Worm (Caenorhabditis elegans) whole organism, L2 larva: ENCODE results near the gene F46B6.10.

Source experiments
- C34F6.9 ChIP-seq: fragments of 150-350 bp; optimal IDR thresholded peaks from 2 replicates; lab custom pipeline; 2014; ENCODE audit warnings: missing biosample characterization, missing genetic modification characterization
- F13H6.1 ChIP-seq: sonication (generic microtip); optimal IDR thresholded peaks from 2 replicates; lab custom pipeline; 2016; ENCODE audit warnings: missing genetic modification characterization, missing compliant biosample characterization
- R02D3.7 ChIP-seq: fragments of 150-350 bp; optimal IDR thresholded peaks from 2 replicates; lab custom pipeline; 2014; ENCODE audit warnings: missing biosample characterization, missing genetic modification characterization
- Y55F3AM.14 ChIP-seq: fragments of 200-800 bp; sonication (Bioruptor generic); optimal IDR thresholded peaks from 2 replicates; lab custom pipeline; 2018; ENCODE audit warnings: mild to moderate bottlenecking, missing genetic modification characterization, missing compliant biosample characterization
- ZK546.5 ChIP-seq: sonication (generic microtip); optimal IDR thresholded peaks from 2 replicates; lab custom pipeline; 2017; ENCODE audit warnings: missing biosample characterization, missing genetic modification characterization
- alr-1 ChIP-seq: fragments of 150-350 bp; optimal IDR thresholded peaks from 2 replicates; lab custom pipeline; 2014; ENCODE audit warnings: missing biosample characterization, missing genetic modification characterization
- aly-2 ChIP-seq: fragments of 150-350 bp; optimal IDR thresholded peaks from 2 replicates; lab custom pipeline; 2014; ENCODE audit warnings: missing biosample characterization, missing genetic modification characterization
- ama-1 ChIP-seq: fragments of 150-350 bp; optimal IDR thresholded peaks from 2 replicates; lab custom pipeline; 2018; ENCODE audit warnings: inconsistent platforms
- blmp-1 ChIP-seq: sonication (generic microtip); optimal IDR thresholded peaks from 2 replicates; lab custom pipeline; 2017; ENCODE audit warnings: missing genetic modification characterization, mild to moderate bottlenecking, missing compliant biosample characterization, antibody characterized with exemption, moderate library complexity; ENCODE audit not compliant: insufficient read depth
- ceh-16 ChIP-seq: fragments of 150-350 bp; optimal IDR thresholded peaks from 2 replicates; lab custom pipeline; 2014; ENCODE audit warnings: missing biosample characterization, missing genetic modification characterization
- ceh-82 ChIP-seq: fragments of 150-350 bp; optimal IDR thresholded peaks from 2 replicates; lab custom pipeline; 2014; ENCODE audit warnings: missing biosample characterization, missing genetic modification characterization
- crh-2 ChIP-seq: sonication (generic microtip); optimal IDR thresholded peaks from 2 replicates; lab custom pipeline; 2017; ENCODE audit warnings: missing biosample characterization, missing genetic modification characterization
- dmd-4 ChIP-seq: sonication (generic microtip); optimal IDR thresholded peaks from 2 replicates; lab custom pipeline; 2017; ENCODE audit warnings: missing biosample characterization, missing genetic modification characterization
- egl-27 ChIP-seq: sonication (generic microtip); optimal IDR thresholded peaks from 3 replicates; lab custom pipeline; 2017; ENCODE audit warnings: missing biosample characterization, missing genetic modification reagents, missing genetic modification characterization
- elt-1 ChIP-seq: fragments of 150-350 bp; optimal IDR thresholded peaks from 2 replicates; lab custom pipeline; 2014; ENCODE audit warnings: missing biosample characterization, missing genetic modification characterization
- elt-3 ChIP-seq: sonication (generic microtip); optimal IDR thresholded peaks from 2 replicates; lab custom pipeline; 2017; ENCODE audit warnings: missing biosample characterization, missing genetic modification characterization
- fos-1 ChIP-seq: fragments of 150-350 bp; optimal IDR thresholded peaks from 2 replicates; lab custom pipeline; 2014; ENCODE audit warnings: missing biosample characterization, missing genetic modification characterization
- gmeb-1 ChIP-seq: fragments of 150-350 bp; optimal IDR thresholded peaks from 2 replicates; lab custom pipeline; 2014; ENCODE audit warnings: missing biosample characterization, missing genetic modification characterization
- lin-11 ChIP-seq: fragments of 150-350 bp; sonication (generic microtip); optimal IDR thresholded peaks from 2 replicates; lab custom pipeline; 2014; ENCODE audit warnings: missing biosample characterization, missing genetic modification characterization, inconsistent platforms, mixed read lengths
- lin-13 ChIP-seq: fragments of 150-350 bp; optimal IDR thresholded peaks from 2 replicates; lab custom pipeline; 2014; ENCODE audit warnings: missing biosample characterization, missing genetic modification reagents, missing genetic modification characterization
- lin-39 ChIP-seq: fragments of 150-350 bp; optimal IDR thresholded peaks from 2 replicates; lab custom pipeline; 2014; ENCODE audit warnings: missing biosample characterization, missing genetic modification reagents, missing genetic modification characterization
- lsy-2 ChIP-seq, 2 experiments: fragments of 150-350 bp in 1 of 2; sonication (generic microtip) in 1 of 2; optimal IDR thresholded peaks; 2 replicates each; lab custom pipeline; 2014 to 2017; ENCODE audit warnings: missing biosample characterization in 2 of 2, missing genetic modification characterization in 2 of 2
- mab-5 ChIP-seq: fragments of 150-350 bp; optimal IDR thresholded peaks from 2 replicates; lab custom pipeline; 2014; ENCODE audit warnings: missing biosample characterization, missing genetic modification characterization
- mbf-1 ChIP-seq: sonication (generic microtip); optimal IDR thresholded peaks from 2 replicates; lab custom pipeline; 2017; ENCODE audit warnings: missing biosample characterization, missing genetic modification characterization
- mdl-1 ChIP-seq, 2 experiments: fragments of 150-350 bp in 1 of 2; sonication (generic microtip) in 1 of 2; optimal IDR thresholded peaks; 2 replicates each; lab custom pipeline; 2017; ENCODE audit warnings: missing biosample characterization in 2 of 2, missing genetic modification characterization in 2 of 2
- nhr-10 ChIP-seq: sonication (generic microtip); optimal IDR thresholded peaks from 2 replicates; lab custom pipeline; 2017; ENCODE audit warnings: missing biosample characterization, missing genetic modification characterization
- nhr-11 ChIP-seq: fragments of 150-350 bp; optimal IDR thresholded peaks from 2 replicates; lab custom pipeline; 2014; ENCODE audit warnings: missing biosample characterization, missing genetic modification characterization
- nhr-12 ChIP-seq: fragments of 150-350 bp; optimal IDR thresholded peaks from 2 replicates; lab custom pipeline; 2014; ENCODE audit warnings: missing biosample characterization, missing genetic modification characterization
- nhr-129 ChIP-seq: fragments of 150-350 bp; optimal IDR thresholded peaks from 2 replicates; lab custom pipeline; 2014; ENCODE audit warnings: missing biosample characterization, missing genetic modification characterization
- nhr-21 ChIP-seq: fragments of 150-350 bp; optimal IDR thresholded peaks from 2 replicates; lab custom pipeline; 2014; ENCODE audit warnings: missing biosample characterization, missing genetic modification characterization
- nhr-23 ChIP-seq: fragments of 150-350 bp; optimal IDR thresholded peaks from 2 replicates; lab custom pipeline; 2014; ENCODE audit warnings: missing biosample characterization, missing genetic modification reagents, missing genetic modification characterization
- nhr-237 ChIP-seq: fragments of 150-350 bp; optimal IDR thresholded peaks from 2 replicates; lab custom pipeline; 2014; ENCODE audit warnings: missing biosample characterization, missing genetic modification characterization
- nhr-25 ChIP-seq: fragments of 150-350 bp; sonication (generic microtip); optimal IDR thresholded peaks from 3 replicates; lab custom pipeline; 2014; ENCODE audit warnings: missing biosample characterization, missing genetic modification characterization
- nhr-6 ChIP-seq: fragments of 150-350 bp; optimal IDR thresholded peaks from 2 replicates; lab custom pipeline; 2014; ENCODE audit warnings: missing biosample characterization, missing genetic modification characterization
- nhr-77 ChIP-seq: fragments of 150-350 bp; optimal IDR thresholded peaks from 2 replicates; lab custom pipeline; 2014; ENCODE audit warnings: missing biosample characterization, missing genetic modification characterization
- peb-1 ChIP-seq: fragments of 150-350 bp; optimal IDR thresholded peaks from 2 replicates; lab custom pipeline; 2014; ENCODE audit warnings: missing biosample characterization, missing genetic modification characterization
- sem-4 ChIP-seq: fragments of 150-350 bp; optimal IDR thresholded peaks from 2 replicates; lab custom pipeline; 2014; ENCODE audit warnings: missing biosample characterization, missing genetic modification reagents, missing genetic modification characterization
- skn-1 ChIP-seq: sonication (generic microtip); optimal IDR thresholded peaks from 2 replicates; lab custom pipeline; 2017; ENCODE audit warnings: missing biosample characterization, missing genetic modification characterization
- sma-3 ChIP-seq: sonication (generic microtip); optimal IDR thresholded peaks from 2 replicates; lab custom pipeline; 2016; ENCODE audit warnings: missing genetic modification reagents, missing genetic modification characterization, missing compliant biosample characterization
- sma-9 ChIP-seq, 2 experiments: fragments of 150-350 bp in 1 of 2; sonication (generic microtip) in 1 of 2; optimal IDR thresholded peaks; 2 replicates each; lab custom pipeline; 2014 to 2016; ENCODE audit warnings: missing genetic modification characterization in 2 of 2, mild to moderate bottlenecking in 1 of 2, missing biosample characterization in 1 of 2, missing compliant biosample characterization in 1 of 2, missing genetic modification reagents in 1 of 2, moderate library complexity in 1 of 2
- snpc-4 ChIP-seq: fragments of 150-350 bp; optimal IDR thresholded peaks from 2 replicates; lab custom pipeline; 2014; ENCODE audit warnings: missing biosample characterization, missing genetic modification characterization
- unc-39 ChIP-seq: fragments of 150-350 bp; optimal IDR thresholded peaks from 2 replicates; lab custom pipeline; 2014; ENCODE audit warnings: missing biosample characterization, missing genetic modification characterization
- unc-55 ChIP-seq: fragments of 150-350 bp; sonication (generic microtip); optimal IDR thresholded peaks from 3 replicates; lab custom pipeline; 2014; ENCODE audit warnings: missing biosample characterization, missing genetic modification reagents, missing genetic modification characterization
- unc-62 ChIP-seq: fragments of 150-350 bp; optimal IDR thresholded peaks from 2 replicates; lab custom pipeline; 2014; ENCODE audit warnings: missing biosample characterization, missing genetic modification reagents, missing genetic modification characterization
- zag-1 ChIP-seq: fragments of 150-350 bp; optimal IDR thresholded peaks from 2 replicates; lab custom pipeline; 2014; ENCODE audit warnings: missing biosample characterization, missing genetic modification characterization
- ztf-1 ChIP-seq: fragments of 200-800 bp; sonication (Bioruptor generic); conservative IDR thresholded peaks from 2 replicates; pipeline ENCODE4 v1.3.6; 2022; ENCODE audit warnings: missing genetic modification characterization, missing compliant biosample characterization
- ztf-11 ChIP-seq: sonication (generic microtip); optimal IDR thresholded peaks from 2 replicates; lab custom pipeline; 2017; ENCODE audit warnings: missing biosample characterization, missing genetic modification characterization
- ztf-4 ChIP-seq: fragments of 150-350 bp; optimal IDR thresholded peaks from 2 replicates; lab custom pipeline; 2014; ENCODE audit warnings: missing biosample characterization, missing genetic modification characterization

Gene F46B6.10

DNA sequence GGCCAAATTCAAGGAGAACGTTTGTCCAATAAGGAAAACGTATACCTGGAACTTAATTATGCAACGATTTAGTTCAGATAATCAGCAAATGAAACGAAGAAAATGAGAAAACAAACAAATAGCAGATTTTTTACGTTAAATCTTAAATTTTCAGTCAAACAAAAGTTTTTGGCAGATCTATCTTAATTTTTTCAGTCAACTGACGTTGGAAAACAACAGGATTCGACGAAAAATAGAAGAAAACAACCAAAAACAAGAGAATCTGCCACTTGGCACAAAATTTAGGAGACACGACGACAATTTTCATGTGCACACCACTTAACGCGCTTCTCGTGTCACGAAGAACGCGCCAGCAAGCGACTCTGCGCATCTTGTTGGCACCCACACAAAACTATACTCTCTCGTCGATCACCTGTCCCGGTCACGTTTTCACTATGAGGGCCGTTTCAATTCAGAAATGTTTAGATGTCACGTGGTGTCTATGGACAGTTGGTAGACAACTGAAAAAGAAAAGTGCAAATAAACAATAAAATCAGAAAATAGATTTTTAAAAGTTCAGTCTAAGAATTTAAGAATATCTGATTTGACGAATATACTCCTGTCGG, 12.1 kb downstream of the F46B6.10 start, which contains the start of gene ztf-7:
Gene ztf-7 (minus strand): TSS at position 51 of the 605 bp plus-strand sequence.
- TF ChIP-seq sma-9 (GFP tag; optimal IDR thresholded peaks at IDR 0.05; lab: Kevin White, UChicago) = peak; percentile 97
- TF ChIP-seq sma-9 (tag; optimal IDR thresholded peaks at IDR 0.05; lab: Kevin White, UChicago) = no peak
- TF ChIP-seq nhr-6 = peak; percentile 91
- peak; percentile 98 for TF ChIP-seq nhr-25
- peak; percentile 92 for TF ChIP-seq sem-4 (tag; lab: Kevin White, UChicago)
- TF ChIP-seq elt-3 (tag; lab: Kevin White, UChicago) = no peak
- peak; percentile 83 for TF ChIP-seq unc-55
- peak; percentile 97 for TF ChIP-seq nhr-21 (tag; lab: Kevin White, UChicago)
- TF ChIP-seq ZK546.5 (tag; lab: Kevin White, UChicago) = no peak
- TF ChIP-seq nhr-11 (tag; lab: Kevin White, UChicago) = no peak
- peak; percentile 72 for TF ChIP-seq skn-1
- peak; percentile 95 for TF ChIP-seq lin-11
- peak; percentile 82 for TF ChIP-seq egl-27 (tag; lab: Kevin White, UChicago)
- peak; percentile 58 for TF ChIP-seq zag-1
- TF ChIP-seq blmp-1 (tag; lab: Kevin White, UChicago) = peak; percentile 84
- peak; percentile 85 to 97 for TF ChIP-seq lsy-2 (tag; optimal IDR thresholded peaks at IDR 0.05; lab: Kevin White, UChicago)
- TF ChIP-seq ztf-1 (GFP tag; lab: Robert Waterston, UW) = no peak
- peak; percentile 32 for TF ChIP-seq R02D3.7 (tag; lab: Kevin White, UChicago)
- TF ChIP-seq nhr-10 (tag; lab: Kevin White, UChicago) = no peak
- TF ChIP-seq sma-3 = peak; percentile 98
- TF ChIP-seq ztf-11 (tag; lab: Kevin White, UChicago) = no peak
- TF ChIP-seq ceh-16 = peak; percentile 39
- TF ChIP-seq lin-13 (GFP tag; lab: Kevin White, UChicago) = peak; percentile 83
- no peak for TF ChIP-seq aly-2 (tag; lab: Kevin White, UChicago)
- no peak for TF ChIP-seq unc-39 (tag; lab: Kevin White, UChicago)
- TF ChIP-seq nhr-129 = peak; percentile 94
- peak; percentile 92 for TF ChIP-seq gmeb-1 (tag; lab: Kevin White, UChicago)
- peak; percentile 86 for TF ChIP-seq Y55F3AM.14 (GFP tag; lab: Kevin White, UChicago)
- TF ChIP-seq nhr-23 (tag; lab: Kevin White, UChicago) = no peak
- peak; percentile 91 for TF ChIP-seq ztf-4 (tag; lab: Kevin White, UChicago)
- no peak for TF ChIP-seq nhr-12 (tag; lab: Kevin White, UChicago)
- peak; percentile 99 for TF ChIP-seq C34F6.9
- TF ChIP-seq mbf-1 (tag; lab: Kevin White, UChicago) = no peak
- TF ChIP-seq nhr-237 (tag; lab: Kevin White, UChicago) = peak; percentile 38
- TF ChIP-seq ceh-82 = no peak
- TF ChIP-seq elt-1 (tag; lab: Kevin White, UChicago) = no peak
- TF ChIP-seq mdl-1 (tag; optimal IDR thresholded peaks at IDR 0.05; lab: Kevin White, UChicago) = peak; percentile 79 to 95
- TF ChIP-seq fos-1 (tag; lab: Kevin White, UChicago) = peak; percentile 88
- peak; percentile 87 for TF ChIP-seq snpc-4 (tag; lab: Kevin White, UChicago)
- TF ChIP-seq nhr-77 (tag; lab: Kevin White, UChicago) = no peak
- TF ChIP-seq F13H6.1 (tag; lab: Kevin White, UChicago) = peak; percentile 96
- TF ChIP-seq alr-1 (tag; lab: Kevin White, UChicago) = no peak
- TF ChIP-seq mab-5 (tag; lab: Kevin White, UChicago) = peak; percentile 92
- TF ChIP-seq crh-2 (tag; lab: Kevin White, UChicago) = peak; percentile 97
- no peak for TF ChIP-seq lin-39 (tag; lab: Kevin White, UChicago)
- TF ChIP-seq unc-62 (GFP tag; lab: Kevin White, UChicago) = peak; percentile 71
- no peak for TF ChIP-seq peb-1
- TF ChIP-seq dmd-4 (tag; lab: Kevin White, UChicago) = peak; percentile 51
- TF ChIP-seq ama-1 = peak; percentile 63
